Worm (Caenorhabditis elegans) whole organism, L4 larva: ENCODE measurements around the gene C06A1.7.

ENCODE experiments used
- F26F4.8 ChIP-seq: fragments of 200-800 bp; sonication (Bioruptor generic); conservative IDR thresholded peaks from 2 replicates; pipeline ENCODE4 v1.3.6; 2022; ENCODE audit warnings: missing genetic modification characterization, missing compliant biosample characterization
- R02D3.7 ChIP-seq: fragments of 150-350 bp; sonication (generic microtip); optimal IDR thresholded peaks from 3 replicates; lab custom pipeline; 2014; ENCODE audit warnings: missing biosample characterization, missing genetic modification characterization
- T20F7.1 ChIP-seq: fragments of 200-800 bp; sonication (Bioruptor generic); optimal IDR thresholded peaks from 2 replicates; lab custom pipeline; 2018; ENCODE audit warnings: mild to moderate bottlenecking, missing genetic modification characterization, missing compliant biosample characterization
- Y48G9A.11 ChIP-seq: fragments of 200-800 bp; sonication (Bioruptor generic); IDR thresholded peaks from 2 replicates; pipeline ENCODE4 v1.3.6; 2022; ENCODE audit warnings: missing genetic modification reagents, missing genetic modification characterization, missing compliant biosample characterization
- Y5F2A.4 ChIP-seq: fragments of 200-800 bp; sonication (Bioruptor generic); optimal IDR thresholded peaks from 2 replicates; lab custom pipeline; 2018; ENCODE audit warnings: mild to moderate bottlenecking, missing genetic modification characterization, missing compliant biosample characterization
- ZK337.2 ChIP-seq: fragments of 200-800 bp; sonication (Bioruptor generic); IDR thresholded peaks from 2 replicates; pipeline ENCODE4 v1.3.6; 2022; ENCODE audit warnings: missing genetic modification reagents, missing genetic modification characterization, missing compliant biosample characterization
- aha-1 ChIP-seq: fragments of 150-350 bp; peaks from one replicate; lab custom pipeline; 2014; ENCODE audit warnings: missing biosample characterization, missing genetic modification characterization
- attf-4 ChIP-seq: sonication (generic microtip); optimal IDR thresholded peaks from 3 replicates; lab custom pipeline; 2017; ENCODE audit warnings: missing biosample characterization, missing genetic modification characterization
- ceh-20 ChIP-seq: fragments of 200-800 bp; sonication (Bioruptor generic); IDR thresholded peaks from 2 replicates; pipeline ENCODE4 v1.3.6; 2022; ENCODE audit warnings: missing genetic modification reagents, missing genetic modification characterization, missing compliant biosample characterization
- ceh-32 ChIP-seq: sonication (generic microtip); optimal IDR thresholded peaks from 2 replicates; lab custom pipeline; 2016; ENCODE audit warnings: mild to moderate bottlenecking, missing genetic modification characterization, missing compliant biosample characterization; ENCODE audit not compliant: poor library complexity
- ces-1 ChIP-seq: fragments of 150-350 bp; sonication (generic microtip); optimal IDR thresholded peaks from 4 replicates; lab custom pipeline; 2014; ENCODE audit warnings: missing biosample characterization, missing genetic modification reagents, missing genetic modification characterization
- cey-2 ChIP-seq: sonication (generic microtip); optimal IDR thresholded peaks from 3 replicates; lab custom pipeline; 2017; ENCODE audit warnings: missing genetic modification characterization, mild to moderate bottlenecking, missing compliant biosample characterization, antibody characterized with exemption, borderline replicate concordance; ENCODE audit not compliant: insufficient read depth
- daf-16 ChIP-seq, 3 experiments: sonication (generic microtip); optimal IDR thresholded peaks; 2 replicates each; lab custom pipeline; 2016 to 2017; ENCODE audit warnings: missing genetic modification characterization in 3 of 3, missing genetic modification reagents in 3 of 3, mild to moderate bottlenecking in 2 of 3, missing compliant biosample characterization in 2 of 3, missing biosample characterization in 1 of 3, moderate library complexity in 1 of 3
- dmd-8 ChIP-seq: fragments of 200-800 bp; sonication (Bioruptor generic); IDR thresholded peaks from 2 replicates; pipeline ENCODE4 v1.3.6; 2022; ENCODE audit warnings: missing genetic modification characterization, missing compliant biosample characterization
- dpl-1 ChIP-seq: fragments of 150-350 bp; optimal IDR thresholded peaks from 2 replicates; lab custom pipeline; 2014; ENCODE audit warnings: missing biosample characterization, missing genetic modification reagents, missing genetic modification characterization
- duxl-1 ChIP-seq: sonication (generic microtip); optimal IDR thresholded peaks from 2 replicates; lab custom pipeline; 2016; ENCODE audit warnings: mild to moderate bottlenecking, missing genetic modification characterization, moderate library complexity, missing compliant biosample characterization; ENCODE audit not compliant: poor library complexity
- egl-43 ChIP-seq: fragments of 200-800 bp; sonication (Bioruptor generic); IDR thresholded peaks from 2 replicates; pipeline ENCODE4 v1.3.6; 2022; ENCODE audit warnings: missing genetic modification reagents, missing genetic modification characterization, missing compliant biosample characterization
- hif-1 ChIP-seq, 2 experiments: sonication (generic microtip); optimal IDR thresholded peaks; 2 replicates each; lab custom pipeline; 2016 to 2017; ENCODE audit warnings: missing compliant biosample characterization in 2 of 2, missing genetic modification characterization in 2 of 2, missing genetic modification reagents in 2 of 2, missing genotype in 2 of 2, mild to moderate bottlenecking in 1 of 2
- hmg-1.1 ChIP-seq: fragments of 200-800 bp; sonication (Bioruptor generic); IDR thresholded peaks from 2 replicates; pipeline ENCODE4 v1.3.6; 2022; ENCODE audit warnings: missing genetic modification reagents, missing genetic modification characterization, missing compliant biosample characterization
- lin-13 ChIP-seq: fragments of 150-350 bp; optimal IDR thresholded peaks from 2 replicates; lab custom pipeline; 2014; ENCODE audit warnings: missing biosample characterization, missing genetic modification reagents, missing genetic modification characterization
- lin-38 ChIP-seq: fragments of 200-800 bp; sonication (Bioruptor generic); IDR thresholded peaks from 2 replicates; pipeline ENCODE4 v1.3.6; 2022; ENCODE audit warnings: missing genetic modification reagents, missing genetic modification characterization, missing compliant biosample characterization
- lin-39 ChIP-seq: fragments of 150-350 bp; optimal IDR thresholded peaks from 2 replicates; lab custom pipeline; 2014; ENCODE audit warnings: missing biosample characterization, missing genetic modification reagents, missing genetic modification characterization
- lir-3 ChIP-seq: sonication (generic microtip); optimal IDR thresholded peaks from 2 replicates; lab custom pipeline; 2016; ENCODE audit warnings: mild to moderate bottlenecking, missing genetic modification characterization, missing compliant biosample characterization
- lsy-2 ChIP-seq, 2 experiments: fragments of 150-350 bp in 1 of 2; sonication (generic microtip) in 1 of 2; optimal IDR thresholded peaks; 2 replicates each; lab custom pipeline; 2014 to 2017; ENCODE audit warnings: missing biosample characterization in 2 of 2, missing genetic modification characterization in 2 of 2
- madf-5 ChIP-seq, 2 experiments: fragments of 200-800 bp; sonication (Bioruptor generic); IDR thresholded peaks; 2 replicates each; pipeline ENCODE4 v1.3.6; 2022; ENCODE audit warnings: missing compliant biosample characterization in 2 of 2, missing genetic modification characterization in 2 of 2
- mdl-1 ChIP-seq, 2 experiments: fragments of 150-350 bp in 1 of 2; sonication (generic microtip) in 1 of 2; optimal IDR thresholded peaks; 2 replicates each; lab custom pipeline; 2014 to 2017; ENCODE audit warnings: missing biosample characterization in 2 of 2, missing genetic modification characterization in 2 of 2
- mes-2 ChIP-seq: sonication (generic microtip); optimal IDR thresholded peaks from 2 replicates; lab custom pipeline; 2016; ENCODE audit warnings: missing genotype, mild to moderate bottlenecking, missing genetic modification characterization, missing compliant biosample characterization; ENCODE audit not compliant: poor library complexity, severe bottlenecking
- nhr-41 ChIP-seq: fragments of 200-800 bp; sonication (Bioruptor generic); IDR thresholded peaks from 2 replicates; pipeline ENCODE4 v1.3.6; 2022; ENCODE audit warnings: missing genetic modification reagents, missing genetic modification characterization, missing compliant biosample characterization
- nhr-77 ChIP-seq: fragments of 150-350 bp; optimal IDR thresholded peaks from 2 replicates; lab custom pipeline; 2014; ENCODE audit warnings: missing biosample characterization, missing genetic modification characterization
- pqm-1 ChIP-seq: sonication (generic microtip); optimal IDR thresholded peaks from 2 replicates; lab custom pipeline; 2017; ENCODE audit warnings: missing biosample characterization, missing genetic modification characterization
- rbr-2 ChIP-seq: sonication (generic microtip); optimal IDR thresholded peaks from 2 replicates; lab custom pipeline; 2016; ENCODE audit warnings: missing genotype, missing genetic modification characterization, missing compliant biosample characterization
- unc-130 ChIP-seq: sonication (generic microtip); optimal IDR thresholded peaks from 2 replicates; lab custom pipeline; 2016; ENCODE audit warnings: missing genetic modification reagents, missing genetic modification characterization, missing compliant biosample characterization
- zip-2 ChIP-seq: fragments of 150-350 bp; optimal IDR thresholded peaks from 2 replicates; lab custom pipeline; 2014; ENCODE audit warnings: missing biosample characterization, missing genetic modification characterization
- ztf-11 ChIP-seq: fragments of 150-350 bp; optimal IDR thresholded peaks from 2 replicates; lab custom pipeline; 2014; ENCODE audit warnings: missing biosample characterization, missing genetic modification characterization
- ztf-7 ChIP-seq: fragments of 150-350 bp; optimal IDR thresholded peaks from 2 replicates; lab custom pipeline; 2014; ENCODE audit warnings: missing biosample characterization, missing genetic modification characterization

C06A1.7 gene

DNA sequence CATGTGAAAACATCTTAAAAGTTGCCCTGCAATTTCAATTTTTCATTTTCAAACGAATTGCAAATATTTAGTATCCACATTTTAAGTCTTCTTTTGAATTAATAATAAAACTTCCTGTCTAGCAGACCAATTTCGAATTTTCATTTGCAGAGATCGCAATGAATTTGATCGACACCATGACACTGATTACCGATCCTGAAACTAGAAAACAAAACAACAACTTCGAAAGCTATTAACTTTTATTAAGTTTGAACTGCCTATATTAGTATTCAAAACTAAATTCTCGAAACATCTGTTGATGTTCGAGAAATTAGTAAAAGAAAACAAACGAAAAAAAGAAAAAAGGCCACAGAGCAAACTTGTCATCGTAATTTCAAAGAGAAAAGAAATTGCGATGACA is 9.5 kb downstream of the C06A1.7 start:
- TF ChIP-seq lin-38 (GFP tag; lab: Robert Waterston, UW) (peak; percentile 60), madf-5 (GFP tag; IDR thresholded peaks at IDR 0.05; lab: Robert Waterston, UW) (0 out of 4 replicates have a peak, but pooled peaks of 1 of the 2 experiments have one; percentile 16), duxl-1 (tag; lab: Kevin White, UChicago) (peak; percentile 21), ztf-7 (tag; lab: Kevin White, UChicago) (no peak)

ce11 chrII:10578843-10579430 is 14.2 kb downstream of the C06A1.7 start, which contains the start of gene rpb-6:
Gene rpb-6 (plus strand): TSS chrII:10579380.
- TF ChIP-seq mes-2 (tag; lab: Kevin White, UChicago) (peak; percentile 59), ceh-32 (tag; lab: Kevin White, UChicago) (no peak), egl-43 (GFP tag; lab: Robert Waterston, UW) (no peak), R02D3.7 (tag; lab: Kevin White, UChicago) (peak; percentile 51), lin-13 (GFP tag; lab: Kevin White, UChicago) (no peak), dpl-1 (GFP tag; lab: Kevin White, UChicago) (peak; percentile 74), ztf-11 (tag; lab: Kevin White, UChicago) (no peak), T20F7.1 (peak; percentile 93), lsy-2 (tag; optimal IDR thresholded peaks at IDR 0.05; lab: Kevin White, UChicago) (peak in 1 of 2 experiments; percentile 76), madf-5 (GFP tag; IDR thresholded peaks at IDR 0.05; lab: Robert Waterston, UW) (no peak), lir-3 (tag; lab: Kevin White, UChicago) (no peak), attf-4 (tag; lab: Kevin White, UChicago) (no peak), Y48G9A.11 (GFP tag; lab: Robert Waterston, UW) (peak; percentile 95), zip-2 (tag; lab: Kevin White, UChicago) (no peak)
- TF ChIP-seq, all 104 proteins: peak for 6

DNA sequence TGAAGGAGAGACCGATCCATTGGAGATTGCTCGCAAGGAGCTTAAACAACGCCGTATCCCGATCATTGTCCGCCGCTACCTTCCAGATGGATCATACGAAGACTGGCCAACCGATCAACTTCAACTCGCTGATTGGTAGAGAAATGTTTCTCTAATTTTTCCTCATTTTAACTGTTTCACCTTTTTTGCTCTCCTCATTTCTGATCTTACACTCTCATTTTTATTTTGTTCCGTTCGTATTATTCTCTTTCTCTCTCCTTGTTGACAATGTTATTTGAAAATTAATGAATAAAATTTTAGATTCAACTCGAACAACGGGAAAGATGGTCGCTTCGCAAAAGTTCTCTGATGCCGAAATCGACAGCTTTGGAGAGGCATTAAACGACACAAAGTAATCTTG is 15.0 kb downstream of the C06A1.7 start, which contains the start of gene dohh-1:
Gene dohh-1 (plus strand): TSS at position 301 of the 400 bp plus-strand sequence.
- TF ChIP-seq nhr-77 (tag; lab: Kevin White, UChicago) = no peak
- no peak for TF ChIP-seq unc-130 (GFP tag; lab: Kevin White, UChicago)
- no peak for TF ChIP-seq pqm-1
- no peak for TF ChIP-seq ceh-20 (GFP tag; lab: Robert Waterston, UW)
- TF ChIP-seq ces-1 (GFP tag; lab: Kevin White, UChicago) = no peak
- no peak for TF ChIP-seq dmd-8 (GFP tag; lab: Robert Waterston, UW)
- TF ChIP-seq daf-16 (GFP tag; optimal IDR thresholded peaks at IDR 0.05; lab: Kevin White, UChicago) = no peak
- TF ChIP-seq daf-16 (tag; optimal IDR thresholded peaks at IDR 0.05; lab: Kevin White, UChicago) = no peak
- no peak for TF ChIP-seq F26F4.8 (GFP tag; lab: Robert Waterston, UW)
- TF ChIP-seq aha-1 (tag; lab: Kevin White, UChicago) = no peak
- TF ChIP-seq T20F7.1 = no peak
- TF ChIP-seq nhr-41 (GFP tag; lab: Robert Waterston, UW) = no peak
- no peak for TF ChIP-seq ZK337.2 (GFP tag; lab: Robert Waterston, UW)
- no peak for TF ChIP-seq cey-2 (tag; lab: Kevin White, UChicago)
- TF ChIP-seq hmg-1.1 (GFP tag; lab: Robert Waterston, UW) = no peak
- no peak for TF ChIP-seq Y5F2A.4 (GFP tag; lab: Kevin White, UChicago)
- TF ChIP-seq rbr-2 = no peak
- TF ChIP-seq hif-1 (tag; optimal IDR thresholded peaks at IDR 0.05; lab: Kevin White, UChicago) = no peak

DNA sequence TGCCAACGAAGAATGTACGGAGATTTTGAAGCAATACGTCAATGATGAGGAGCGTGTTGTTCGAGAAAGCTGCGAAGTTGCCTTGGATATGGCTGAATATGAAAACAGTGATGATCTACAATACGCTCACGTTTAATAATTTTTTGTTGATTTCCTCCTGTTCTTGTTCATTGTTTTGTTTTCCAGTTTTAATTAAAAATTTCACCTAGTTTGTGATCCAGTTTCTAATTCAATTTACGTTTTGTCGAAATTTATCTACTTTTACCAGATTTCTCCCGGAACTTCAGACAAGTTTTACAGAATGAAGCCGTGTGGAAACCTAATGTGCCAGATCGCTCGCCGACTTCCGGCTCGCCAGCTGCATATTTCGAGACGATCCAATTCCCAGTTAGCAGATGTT is 16.1 kb downstream of the C06A1.7 start, which contains the start of gene dap-3:
Gene dap-3 (plus strand): TSS at position 301 of the 400 bp plus-strand sequence.
- 0 out of 2 replicates have a peak, but pooled peaks have one; percentile 4 for TF ChIP-seq egl-43 (GFP tag; lab: Robert Waterston, UW)
- TF ChIP-seq lin-39 (tag; lab: Kevin White, UChicago) = no peak
- no peak for TF ChIP-seq nhr-41 (GFP tag; lab: Robert Waterston, UW)
- no peak for TF ChIP-seq mdl-1 (tag; optimal IDR thresholded peaks at IDR 0.05; lab: Kevin White, UChicago)
